Worm (Caenorhabditis elegans): ENCODE measurements around the gene srlf-29.

ce11 chrII:1688813-1689212 lies 22.7 kb downstream of the srlf-29 start, which contains the start of the genes fbxb-18 and fbxb-19:
- no peak for TF ChIP-seq nhr-42 (GFP tag; IDR thresholded peaks at IDR 0.05)
- TF ChIP-seq snpc-1.2 (GFP tag; IDR thresholded peaks at IDR 0.05), result no peak
- no peak for TF ChIP-seq lsy-2 (tag; optimal IDR thresholded peaks at IDR 0.05)
- TF ChIP-seq skn-1 (tag; optimal IDR thresholded peaks at IDR 0.05), result no peak
- TF ChIP-seq lir-3 (tag; optimal IDR thresholded peaks at IDR 0.05), result no peak
- no peak for TF ChIP-seq mdl-1 (tag; optimal IDR thresholded peaks at IDR 0.05)
- no peak for TF ChIP-seq pqm-1 (tag; optimal IDR thresholded peaks at IDR 0.05)
- no peak for TF ChIP-seq zag-1 (tag; optimal IDR thresholded peaks at IDR 0.05)
- no peak for TF ChIP-seq snpc-4 (tag; optimal IDR thresholded peaks at IDR 0.05)
- TF ChIP-seq hmg-1.1 (GFP tag; IDR thresholded peaks at IDR 0.05), result no peak
- no peak for TF ChIP-seq ztf-11 (tag; optimal IDR thresholded peaks at IDR 0.05)
- TF ChIP-seq fkh-10 (GFP tag; optimal IDR thresholded peaks at IDR 0.05), result no peak
- no peak for TF ChIP-seq ceh-82 (tag; optimal IDR thresholded peaks at IDR 0.05)
- no peak for TF ChIP-seq nhr-11 (tag; optimal IDR thresholded peaks at IDR 0.05)
